Worm (Caenorhabditis elegans): ENCODE measurements around the gene C40H1.9.

DNA sequence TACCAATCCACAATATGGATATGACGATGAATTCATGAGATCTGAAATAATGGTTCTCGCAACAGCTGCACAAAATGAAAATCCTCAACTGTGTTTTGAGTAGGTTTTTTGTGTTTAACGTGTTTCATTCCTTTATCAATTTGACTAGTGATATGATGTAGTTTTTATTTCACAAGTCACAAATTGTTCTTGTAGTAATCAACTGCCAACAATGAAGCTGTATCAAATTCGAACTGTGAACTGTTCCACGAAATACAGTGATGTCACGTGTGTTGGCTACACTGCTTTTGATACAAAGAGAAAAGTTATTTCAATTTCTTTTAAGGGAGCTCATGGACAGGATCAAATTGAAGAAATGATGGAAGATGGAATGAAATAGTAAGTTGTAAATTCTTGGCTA is 4.6 kb upstream of the C40H1.9 start:
- TF ChIP-seq lin-39 (tag; optimal IDR thresholded peaks at IDR 0.05) = no peak
- no peak for TF ChIP-seq unc-130 (GFP tag; optimal IDR thresholded peaks at IDR 0.05)
- TF ChIP-seq mep-1 (tag; optimal IDR thresholded peaks at IDR 0.05) = peak; percentile 1
